Worm (Caenorhabditis elegans) whole organism, L3 larva: ENCODE results near the gene idpc-6.

Experiments
- ama-1 ChIP-seq: fragments of 150-350 bp; optimal IDR thresholded peaks from 2 replicates; lab custom pipeline; 2018
- elt-3 ChIP-seq, 3 experiments: fragments of 150-350 bp in 1 of 3; sonication (generic microtip) in 2 of 3; optimal IDR thresholded peaks; 2 replicates in 2 of 3; 4 replicates in 1 of 3; lab custom pipeline; 2014 to 2017; ENCODE audit warnings: missing biosample characterization in 3 of 3, missing genetic modification characterization in 3 of 3
- mdl-1 ChIP-seq: fragments of 150-350 bp; optimal IDR thresholded peaks from 2 replicates; lab custom pipeline; 2014; ENCODE audit warnings: missing biosample characterization, missing genetic modification characterization
- nhr-237 ChIP-seq: fragments of 150-350 bp; optimal IDR thresholded peaks from 2 replicates; lab custom pipeline; 2014; ENCODE audit warnings: missing biosample characterization, missing genetic modification characterization
- nhr-28 ChIP-seq: fragments of 150-350 bp; optimal IDR thresholded peaks from 2 replicates; lab custom pipeline; 2014; ENCODE audit warnings: missing biosample characterization, missing genetic modification characterization
- pha-4 ChIP-seq: fragments of 150-350 bp; optimal IDR thresholded peaks from 2 replicates; lab custom pipeline; 2014; ENCODE audit warnings: missing biosample characterization, missing genetic modification reagents, missing genetic modification characterization
- sea-2 ChIP-seq: fragments of 150-350 bp; sonication (generic microtip); optimal IDR thresholded peaks from 4 replicates; lab custom pipeline; 2014; ENCODE audit warnings: missing biosample characterization, missing genetic modification reagents, missing genetic modification characterization
- unc-62 ChIP-seq: fragments of 150-350 bp; sonication (generic microtip); optimal IDR thresholded peaks from 4 replicates; lab custom pipeline; 2014; ENCODE audit warnings: missing biosample characterization, missing genetic modification reagents, missing genetic modification characterization

- TF ChIP-seq sea-2 (GFP tag; lab: Kevin White, UChicago) (no peak), elt-3 (tag; optimal IDR thresholded peaks at IDR 0.05; lab: Kevin White, UChicago) (no peak), unc-62 (GFP tag; lab: Kevin White, UChicago) (no peak), nhr-28 (no peak), ama-1 (no peak), mdl-1 (tag; lab: Kevin White, UChicago) (no peak), nhr-237 (tag; lab: Kevin White, UChicago) (no peak), pha-4 (no peak)
Observed at ce11 chrV:9651294-9651693, 31.3 kb downstream of the idpc-6 start, which contains the start of gene T06E4.21.
